Fruit fly (Drosophila melanogaster): ENCODE measurements around the gene elav.

Gene elav

DNA sequence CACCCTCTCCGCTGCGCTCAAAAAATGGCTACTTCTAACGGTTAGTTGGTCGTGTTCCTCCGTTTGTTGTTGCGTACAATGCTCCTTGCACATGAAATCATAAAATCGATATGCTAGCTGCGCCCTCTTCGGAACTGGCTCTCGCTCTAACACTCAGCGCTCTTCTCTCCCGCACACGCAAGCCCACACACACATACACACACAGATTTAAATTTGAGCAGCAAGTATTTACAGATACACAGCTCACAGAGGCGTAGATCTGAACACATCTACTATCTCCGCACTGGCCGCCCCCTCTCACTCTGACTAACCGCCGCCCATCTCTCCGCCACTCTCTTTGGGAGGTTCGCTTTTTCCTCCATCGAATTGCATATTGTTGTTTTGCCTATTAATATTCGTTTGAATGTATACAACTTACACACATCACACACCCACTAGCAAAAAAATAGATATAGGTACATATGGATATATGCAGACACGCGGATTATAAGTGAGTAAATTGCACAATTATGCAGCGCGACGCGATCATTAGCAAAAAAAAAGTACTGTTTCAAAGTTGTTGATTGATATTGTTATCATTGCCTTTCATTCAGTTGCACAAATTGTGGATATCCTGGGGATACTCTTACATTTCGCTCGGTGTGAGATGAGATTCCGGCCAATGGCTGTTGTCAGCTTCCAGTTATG, 526 bp downstream of the elav start (continued):
- TF ChIP-seq CG2712 (tag; optimal IDR thresholded peaks at IDR 0.05) = peak; percentile 74
- TF ChIP-seq sd (tag; optimal IDR thresholded peaks at IDR 0.05) = peak; percentile 85
- TF ChIP-seq prd (optimal IDR thresholded peaks at IDR 0.05) = no peak
- TF ChIP-seq prd (GFP tag; IDR thresholded peaks at IDR 0.05) = peak; percentile 88
- peak; percentile 29 for TF ChIP-seq Hmx (GFP tag; optimal IDR thresholded peaks at IDR 0.05)
- peak; percentile 70 for TF ChIP-seq CG4730 (GFP tag; IDR thresholded peaks at IDR 0.05)
- peak; percentile 89 for TF ChIP-seq Fer1 (GFP tag; optimal IDR thresholded peaks at IDR 0.05)
- no peak for TF ChIP-seq CG2116 (GFP tag; optimal IDR thresholded peaks at IDR 0.05)
- peak; percentile 75 for TF ChIP-seq CG5953 (GFP tag; IDR thresholded peaks at IDR 0.05)
- TF ChIP-seq Hr39 (optimal IDR thresholded peaks at IDR 0.05) = no peak
- peak; percentile 69 for TF ChIP-seq PHDP (tag; optimal IDR thresholded peaks at IDR 0.05)
- TF ChIP-seq emc (GFP tag; optimal IDR thresholded peaks at IDR 0.05) = peak; percentile 24
- TF ChIP-seq cas (GFP tag; IDR thresholded peaks at IDR 0.05) = peak; percentile 84
- peak; percentile 49 for TF ChIP-seq Ets97D (GFP tag; optimal IDR thresholded peaks at IDR 0.05)
- TF ChIP-seq CG9797 (GFP tag; optimal IDR thresholded peaks at IDR 0.05) = no peak
- peak; percentile 26 for TF ChIP-seq Ssrp (tag; optimal IDR thresholded peaks at IDR 0.05)
- peak; percentile 70 for TF ChIP-seq CG4707 (GFP tag; optimal IDR thresholded peaks at IDR 0.05)
- TF ChIP-seq esg (GFP tag; conservative IDR thresholded peaks at IDR 0.05) = 0 out of 2 replicates have a peak, but pooled peaks have one; percentile 36
- TF ChIP-seq crc (GFP tag; optimal IDR thresholded peaks at IDR 0.05) = peak; percentile 85
- TF ChIP-seq CG6272 (GFP tag; IDR thresholded peaks at IDR 0.05) = no peak
- TF ChIP-seq run (tag; optimal IDR thresholded peaks at IDR 0.05) = no peak
- TF ChIP-seq crol (GFP tag; IDR thresholded peaks at IDR 0.05) = peak; percentile 76
- peak; percentile 72 for TF ChIP-seq cwo (GFP tag; optimal IDR thresholded peaks at IDR 0.05)
- TF ChIP-seq knrl (GFP tag; IDR thresholded peaks at IDR 0.05; ENCODE audit: partially characterized antibody) = no peak
- TF ChIP-seq CG18476 (GFP tag; optimal IDR thresholded peaks at IDR 0.05) = peak; percentile 10
- TF ChIP-seq CG10959 (GFP tag; IDR thresholded peaks at IDR 0.05) = peak; percentile 66; the same call in 1 of the 2 replicates
- peak; percentile 63 for TF ChIP-seq Atf3 (GFP tag; optimal IDR thresholded peaks at IDR 0.05)
- peak; percentile 85 for TF ChIP-seq sisA (GFP tag; IDR thresholded peaks at IDR 0.05)
- TF ChIP-seq CG1529 (GFP tag; optimal IDR thresholded peaks at IDR 0.05) = peak; percentile 30
- TF ChIP-seq Taf1 (GFP tag; IDR thresholded peaks at IDR 0.05) = peak; percentile 85
- TF ChIP-seq CG10321 (GFP tag; IDR thresholded peaks at IDR 0.05) = no peak
- peak; percentile 22 for TF ChIP-seq tio (GFP tag; optimal IDR thresholded peaks at IDR 0.05)
- TF ChIP-seq cad (GFP tag; optimal IDR thresholded peaks at IDR 0.05) = peak; percentile 53
- TF ChIP-seq GATAe (GFP tag; conservative IDR thresholded peaks at IDR 0.05) = no peak; the same call in 1 of the 2 replicates
- TF ChIP-seq CG1603 (tag; optimal IDR thresholded peaks at IDR 0.05) = peak; percentile 79
- TF ChIP-seq Elba2 (GFP tag; optimal IDR thresholded peaks at IDR 0.05) = no peak
- TF ChIP-seq Ptx1 (GFP tag; IDR thresholded peaks at IDR 0.05) = peak; percentile 83
- TF ChIP-seq nau (GFP tag; optimal IDR thresholded peaks at IDR 0.05) = peak; percentile 41
- no peak for TF ChIP-seq h (optimal IDR thresholded peaks at IDR 0.05)
- peak; percentile 90 for TF ChIP-seq CG13894 (tag; optimal IDR thresholded peaks at IDR 0.05)
- TF ChIP-seq gce (GFP tag; IDR thresholded peaks at IDR 0.05) = peak; percentile 66; the same call in 1 of the 3 replicates
- peak; percentile 80 for TF ChIP-seq CG12659 (GFP tag; optimal IDR thresholded peaks at IDR 0.05)
- peak; percentile 85 for TF ChIP-seq CG12155 (GFP tag; optimal IDR thresholded peaks at IDR 0.05)
- TF ChIP-seq Meics (GFP tag; optimal IDR thresholded peaks at IDR 0.05) = peak; percentile 87
- no peak for TF ChIP-seq mld (GFP tag; IDR thresholded peaks at IDR 0.05; ENCODE audit: partially characterized antibody)
- peak; percentile 59 for TF ChIP-seq CG11398 (GFP tag; optimal IDR thresholded peaks at IDR 0.05)
- no peak for TF ChIP-seq CG17361 (GFP tag; IDR thresholded peaks at IDR 0.05)
- TF ChIP-seq CG12942 (GFP tag; optimal IDR thresholded peaks at IDR 0.05) = peak; percentile 86
- peak; percentile 96 for TF ChIP-seq CG2120 (GFP tag; optimal IDR thresholded peaks at IDR 0.05)
- peak; percentile 81 for TF ChIP-seq HLH3B (GFP tag; IDR thresholded peaks at IDR 0.05)
- peak; percentile 38 for TF ChIP-seq twi (tag; optimal IDR thresholded peaks at IDR 0.05)

Data from whole organism, embryonic.